Worm (Caenorhabditis elegans) whole organism, L1 larva: Measurements from ENCODE around the gene frm-3.

Source experiments
- F16B12.6 ChIP-seq: fragments of 150-350 bp; optimal IDR thresholded peaks from 2 replicates; lab custom pipeline; 2014; ENCODE audit warnings: missing biosample characterization, missing genetic modification characterization
- Y116A8C.19 ChIP-seq: sonication (generic microtip); optimal IDR thresholded peaks from 2 replicates; lab custom pipeline; 2016; ENCODE audit warnings: missing compliant biosample characterization, missing genetic modification characterization, borderline replicate concordance
- aly-2 ChIP-seq: fragments of 150-350 bp; optimal IDR thresholded peaks from 2 replicates; lab custom pipeline; 2014; ENCODE audit warnings: missing biosample characterization, missing genetic modification characterization
- blmp-1 ChIP-seq: fragments of 150-350 bp; optimal IDR thresholded peaks from 2 replicates; lab custom pipeline; 2014; ENCODE audit warnings: missing biosample characterization, missing genetic modification characterization
- ceh-90 ChIP-seq: sonication (generic microtip); optimal IDR thresholded peaks from 2 replicates; lab custom pipeline; 2016; ENCODE audit warnings: missing genetic modification characterization, missing compliant biosample characterization
- ces-1 ChIP-seq: fragments of 150-350 bp; optimal IDR thresholded peaks from 2 replicates; lab custom pipeline; 2014; ENCODE audit warnings: missing biosample characterization, missing genetic modification reagents, missing genetic modification characterization
- dpl-1 ChIP-seq, 3 experiments: fragments of 150-350 bp in 2 of 3; sonication (generic microtip) in 1 of 3; optimal IDR thresholded peaks; 2 replicates each; lab custom pipeline; 2014 to 2017; ENCODE audit warnings: missing biosample characterization in 3 of 3, missing genetic modification characterization in 3 of 3, missing genetic modification reagents in 3 of 3
- dsc-1 ChIP-seq: sonication (generic microtip); optimal IDR thresholded peaks from 2 replicates; lab custom pipeline; 2016; ENCODE audit warnings: mild to moderate bottlenecking, missing genetic modification characterization, missing compliant biosample characterization
- efl-1 ChIP-seq, 4 experiments: fragments of 150-350 bp; optimal IDR thresholded peaks in 3 of 4; peaks in 1 of 4; 1 replicate in 1 of 4; 2 replicates in 3 of 4; lab custom pipeline; 2014; ENCODE audit warnings: missing biosample characterization in 2 of 4, missing genetic modification characterization in 2 of 4, missing genetic modification reagents in 2 of 4
- egl-27 ChIP-seq, 2 experiments: fragments of 150-350 bp in 1 of 2; sonication (generic microtip); optimal IDR thresholded peaks; 3 replicates each; lab custom pipeline; 2017 to 2018; ENCODE audit warnings: missing biosample characterization in 2 of 2, missing genetic modification characterization in 2 of 2, missing genetic modification reagents in 2 of 2
- elt-2 ChIP-seq: sonication (generic microtip); optimal IDR thresholded peaks from 2 replicates; lab custom pipeline; 2016; ENCODE audit warnings: missing genetic modification characterization, mild to moderate bottlenecking, inconsistent platforms, missing compliant biosample characterization, missing genetic modification reagents
- ets-5 ChIP-seq: fragments of 200-800 bp; sonication (Bioruptor generic); IDR thresholded peaks from 2 replicates; pipeline ENCODE4 v1.3.6; 2022; ENCODE audit warnings: missing genetic modification characterization, missing compliant biosample characterization
- fkh-10 ChIP-seq: sonication (generic microtip); optimal IDR thresholded peaks from 2 replicates; lab custom pipeline; 2017; ENCODE audit warnings: missing biosample characterization, missing genetic modification reagents, missing genetic modification characterization
- fkh-4 ChIP-seq: sonication (generic microtip); optimal IDR thresholded peaks from 2 replicates; lab custom pipeline; 2016; ENCODE audit warnings: missing compliant biosample characterization, missing genetic modification characterization, borderline replicate concordance
- hlh-4 ChIP-seq: sonication (generic microtip); optimal IDR thresholded peaks from 2 replicates; lab custom pipeline; 2016; ENCODE audit warnings: mild to moderate bottlenecking, missing genetic modification characterization, missing compliant biosample characterization
- hpl-2 ChIP-seq: fragments of 150-350 bp; optimal IDR thresholded peaks from 2 replicates; lab custom pipeline; 2014; ENCODE audit warnings: missing biosample characterization, missing genetic modification reagents, missing genetic modification characterization
- irx-1 ChIP-seq: sonication (generic microtip); optimal IDR thresholded peaks from 2 replicates; lab custom pipeline; 2016; ENCODE audit warnings: missing genetic modification characterization, missing compliant biosample characterization
- jun-1 ChIP-seq: fragments of 150-350 bp; optimal IDR thresholded peaks from 2 replicates; lab custom pipeline; 2014; ENCODE audit warnings: missing biosample characterization, missing genetic modification reagents, missing genetic modification characterization
- lin-13 ChIP-seq: fragments of 150-350 bp; optimal IDR thresholded peaks from 2 replicates; lab custom pipeline; 2014; ENCODE audit warnings: missing biosample characterization, missing genetic modification reagents, missing genetic modification characterization
- lin-14 ChIP-seq: fragments of 200-800 bp; sonication (Bioruptor generic); optimal IDR thresholded peaks from 2 replicates; lab custom pipeline; 2018; ENCODE audit warnings: mild to moderate bottlenecking, missing genetic modification characterization, moderate library complexity, missing compliant biosample characterization
- lin-15B ChIP-seq: fragments of 150-350 bp; sonication (generic microtip); optimal IDR thresholded peaks from 3 replicates; lab custom pipeline; 2014; ENCODE audit warnings: missing biosample characterization, missing genetic modification characterization
- lin-35 ChIP-seq, 2 experiments: fragments of 150-350 bp; optimal IDR thresholded peaks; 2 replicates each; lab custom pipeline; 2014; ENCODE audit warnings: missing biosample characterization in 2 of 2, missing genetic modification characterization in 2 of 2, missing genetic modification reagents in 2 of 2
- lin-39 ChIP-seq: fragments of 150-350 bp; optimal IDR thresholded peaks from 2 replicates; lab custom pipeline; 2014; ENCODE audit warnings: missing biosample characterization, missing genetic modification reagents, missing genetic modification characterization
- lir-3 ChIP-seq: sonication (generic microtip); optimal IDR thresholded peaks from 2 replicates; lab custom pipeline; 2016; ENCODE audit warnings: mild to moderate bottlenecking, missing genetic modification characterization, moderate library complexity, missing compliant biosample characterization; ENCODE audit not compliant: poor library complexity
- mef-2 ChIP-seq: fragments of 150-350 bp; optimal IDR thresholded peaks from 2 replicates; lab custom pipeline; 2014; ENCODE audit warnings: missing biosample characterization, missing genetic modification characterization
- mep-1 ChIP-seq: fragments of 150-350 bp; optimal IDR thresholded peaks from 2 replicates; lab custom pipeline; 2014; ENCODE audit warnings: missing biosample characterization, missing genetic modification characterization
- nhr-19 ChIP-seq: fragments of 200-800 bp; sonication (Bioruptor generic); conservative IDR thresholded peaks from 2 replicates; pipeline ENCODE4 v1.3.6; 2022; ENCODE audit warnings: missing genetic modification characterization, missing compliant biosample characterization
- nhr-20 ChIP-seq: sonication (generic microtip); optimal IDR thresholded peaks from 2 replicates; lab custom pipeline; 2016; ENCODE audit warnings: mild to moderate bottlenecking, missing genetic modification characterization, missing compliant biosample characterization
- nhr-28 ChIP-seq: fragments of 150-350 bp; optimal IDR thresholded peaks from 2 replicates; lab custom pipeline; 2014; ENCODE audit warnings: missing biosample characterization, missing genetic modification characterization
- nhr-77 ChIP-seq: fragments of 150-350 bp; optimal IDR thresholded peaks from 2 replicates; lab custom pipeline; 2014; ENCODE audit warnings: missing biosample characterization, missing genetic modification characterization
- rnt-1 ChIP-seq: sonication (generic microtip); optimal IDR thresholded peaks from 2 replicates; lab custom pipeline; 2016; ENCODE audit warnings: mild to moderate bottlenecking, missing genetic modification characterization, moderate library complexity, missing compliant biosample characterization
- skn-1 ChIP-seq: fragments of 150-350 bp; optimal IDR thresholded peaks from 2 replicates; lab custom pipeline; 2014; ENCODE audit warnings: missing biosample characterization, missing genetic modification characterization
- snu-23 ChIP-seq: sonication (generic microtip); optimal IDR thresholded peaks from 2 replicates; lab custom pipeline; 2016; ENCODE audit warnings: missing genetic modification characterization, missing compliant biosample characterization
- sox-4 ChIP-seq: sonication (generic microtip); optimal IDR thresholded peaks from 2 replicates; lab custom pipeline; 2016; ENCODE audit warnings: missing genetic modification characterization, missing compliant biosample characterization
- sptf-1 ChIP-seq: fragments of 150-350 bp; optimal IDR thresholded peaks from 2 replicates; lab custom pipeline; 2014; ENCODE audit warnings: missing biosample characterization, missing genetic modification characterization
- sup-37 ChIP-seq: fragments of 200-800 bp; sonication (Bioruptor generic); optimal IDR thresholded peaks from 2 replicates; lab custom pipeline; 2018; ENCODE audit warnings: mild to moderate bottlenecking, missing genetic modification characterization, missing compliant biosample characterization
- swsn-7 ChIP-seq: sonication (generic microtip); optimal IDR thresholded peaks from 2 replicates; lab custom pipeline; 2016; ENCODE audit warnings: missing genetic modification characterization, missing compliant biosample characterization
- tlp-1 ChIP-seq: fragments of 150-350 bp; optimal IDR thresholded peaks from 2 replicates; lab custom pipeline; 2014; ENCODE audit warnings: missing biosample characterization, missing genetic modification characterization
- unc-130 ChIP-seq: fragments of 150-350 bp; optimal IDR thresholded peaks from 2 replicates; lab custom pipeline; 2017; ENCODE audit warnings: missing biosample characterization, missing genetic modification characterization, inconsistent platforms
- unc-30 ChIP-seq: sonication (generic microtip); optimal IDR thresholded peaks from 2 replicates; lab custom pipeline; 2017; ENCODE audit warnings: missing biosample characterization, missing genetic modification characterization
- unc-98 ChIP-seq: fragments of 200-800 bp; sonication (Bioruptor generic); IDR thresholded peaks from 2 replicates; pipeline ENCODE4 v1.3.6; 2022; ENCODE audit warnings: missing genetic modification characterization, missing compliant biosample characterization
- vab-15 ChIP-seq: sonication (generic microtip); optimal IDR thresholded peaks from 2 replicates; lab custom pipeline; 2017; ENCODE audit warnings: missing genotype, mild to moderate bottlenecking, missing genetic modification characterization, missing compliant biosample characterization
- zip-4 ChIP-seq: fragments of 200-800 bp; sonication (Bioruptor generic); optimal IDR thresholded peaks from 2 replicates; lab custom pipeline; 2018; ENCODE audit warnings: mild to moderate bottlenecking, missing genetic modification characterization, moderate library complexity, missing compliant biosample characterization
- ztf-11 ChIP-seq, 2 experiments: sonication (generic microtip); optimal IDR thresholded peaks; 2 replicates each; lab custom pipeline; 2016 to 2017; ENCODE audit warnings: missing genetic modification characterization in 2 of 2, missing biosample characterization in 1 of 2, missing compliant biosample characterization in 1 of 2
- ztf-4 ChIP-seq: fragments of 150-350 bp; optimal IDR thresholded peaks from 2 replicates; lab custom pipeline; 2014; ENCODE audit warnings: missing biosample characterization, missing genetic modification characterization

Gene frm-3

ce11 chrX:11558156-11558555 lies 14.1 kb upstream of the frm-3 start:
- no peak for TF ChIP-seq nhr-20 (tag; lab: Kevin White, UChicago)
- no peak for TF ChIP-seq aly-2 (tag; lab: Kevin White, UChicago)
- no peak for TF ChIP-seq skn-1 (tag; lab: Kevin White, UChicago)
- TF ChIP-seq fkh-10 (GFP tag; lab: Kevin White, UChicago): peak; percentile 87
- TF ChIP-seq lin-14 (GFP tag; lab: Kevin White, UChicago): peak; percentile 64
- TF ChIP-seq Y116A8C.19: no peak
- TF ChIP-seq sup-37: no peak
- peak; percentile 60 for TF ChIP-seq ces-1 (GFP tag; lab: Kevin White, UChicago)
- no peak for TF ChIP-seq efl-1 (optimal IDR thresholded peaks at IDR 0.05; lab: Kevin White, UChicago)
- TF ChIP-seq efl-1 (GFP tag; optimal IDR thresholded peaks at IDR 0.05 in 1 of 2; lab: Kevin White, UChicago): peak in 1 of 2 experiments; percentile 76
- no peak for TF ChIP-seq lin-39 (tag; lab: Kevin White, UChicago)

- TF ChIP-seq ztf-11 (tag; optimal IDR thresholded peaks at IDR 0.05; lab: Kevin White, UChicago) (no peak), hlh-4 (tag; lab: Kevin White, UChicago) (no peak), mep-1 (no peak), hpl-2 (GFP tag; lab: Kevin White, UChicago) (no peak)
These were observed 12.2 kb upstream of the frm-3 start for ce11 chrX:11560076-11560475.

ce11 chrX:11560615-11561014 lies 11.7 kb upstream of the frm-3 start, which contains the start of gene lev-8:
lev-8 (plus strand) TSS chrX:11560915.
- TF ChIP-seq irx-1 (tag; lab: Kevin White, UChicago) (no peak), nhr-19 (GFP tag; lab: Robert Waterston, UW) (no peak), hpl-2 (GFP tag; lab: Kevin White, UChicago) (no peak), unc-98 (GFP tag; lab: Robert Waterston, UW) (no peak), tlp-1 (tag; lab: Kevin White, UChicago) (no peak), dpl-1 (GFP tag; optimal IDR thresholded peaks at IDR 0.05; lab: Kevin White, UChicago) (no peak), aly-2 (tag; lab: Kevin White, UChicago) (no peak), lin-15B (tag; lab: Kevin White, UChicago) (no peak), jun-1 (tag; lab: Kevin White, UChicago) (no peak), ceh-90 (tag; lab: Kevin White, UChicago) (no peak), ets-5 (GFP tag; lab: Robert Waterston, UW) (no peak), egl-27 (tag; optimal IDR thresholded peaks at IDR 0.05; lab: Kevin White, UChicago) (no peak), nhr-28 (tag; lab: Kevin White, UChicago) (no peak), unc-30 (tag; lab: Kevin White, UChicago) (no peak)

- TF ChIP-seq mef-2 (no peak), ztf-4 (peak; percentile 69), Y116A8C.19 (no peak), lir-3 (tag; lab: Kevin White, UChicago) (no peak), rnt-1 (peak; percentile 57), unc-130 (tag; lab: Kevin White, UChicago) (peak; percentile 52), ets-5 (GFP tag; lab: Robert Waterston, UW) (no peak), elt-2 (tag; lab: Kevin White, UChicago) (no peak), hlh-4 (tag; lab: Kevin White, UChicago) (no peak), unc-98 (GFP tag; lab: Robert Waterston, UW) (no peak), nhr-77 (tag; lab: Kevin White, UChicago) (no peak), ztf-11 (tag; optimal IDR thresholded peaks at IDR 0.05; lab: Kevin White, UChicago) (no peak), lin-14 (GFP tag; lab: Kevin White, UChicago) (peak; percentile 80), sox-4 (tag; lab: Kevin White, UChicago) (no peak), egl-27 (tag; optimal IDR thresholded peaks at IDR 0.05; lab: Kevin White, UChicago) (no peak), swsn-7 (tag; lab: Kevin White, UChicago) (peak; percentile 49), ces-1 (GFP tag; lab: Kevin White, UChicago) (no peak), blmp-1 (tag; lab: Kevin White, UChicago) (peak; percentile 98), lin-35 (GFP tag; optimal IDR thresholded peaks at IDR 0.05; lab: Kevin White, UChicago) (peak; percentile 40 to 63), fkh-4 (tag; lab: Kevin White, UChicago) (no peak), mep-1 (peak; percentile 67), nhr-20 (tag; lab: Kevin White, UChicago) (peak; percentile 63), dsc-1 (tag; lab: Kevin White, UChicago) (peak; percentile 48), zip-4 (GFP tag; lab: Kevin White, UChicago) (no peak), snu-23 (GFP tag; lab: Kevin White, UChicago) (peak; percentile 79), sptf-1 (no peak), F16B12.6 (tag; lab: Kevin White, UChicago) (peak; percentile 90), vab-15 (no peak), lin-13 (GFP tag; lab: Kevin White, UChicago) (no peak), hpl-2 (GFP tag; lab: Kevin White, UChicago) (no peak)
These were observed 8.6 kb upstream of the frm-3 start, which contains the start of gene trpp-9 for ce11 chrX:11563663-11564062. trpp-9 (plus strand) TSS chrX:11563923.
